Fruit fly (Drosophila melanogaster): ENCODE results near the gene CG15814.

DNA sequence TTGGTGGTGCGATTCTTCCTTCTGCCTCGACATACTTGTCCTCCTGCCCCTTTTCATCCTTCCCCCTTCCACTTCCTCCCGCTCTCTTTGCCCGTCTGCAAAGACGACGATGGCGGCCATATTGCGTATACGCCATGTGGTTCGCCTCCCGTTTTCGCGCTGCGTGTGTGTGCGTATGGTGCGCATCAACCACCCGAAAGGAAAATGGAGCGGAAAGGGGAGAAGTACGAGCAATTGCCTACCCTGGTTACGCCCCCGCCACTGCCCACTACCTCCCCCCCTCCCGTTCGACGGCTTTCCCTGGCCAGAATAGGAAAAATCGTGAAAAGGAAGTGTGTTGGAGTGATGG is 50.4 kb downstream of the CG15814 start:
- TF ChIP-seq CG8478 (optimal IDR thresholded peaks at IDR 0.05), result no peak
- TF ChIP-seq CTCF (optimal IDR thresholded peaks at IDR 0.05), result no peak
